Worm (Caenorhabditis elegans): ENCODE measurements around the gene T28F3.8.

DNA sequence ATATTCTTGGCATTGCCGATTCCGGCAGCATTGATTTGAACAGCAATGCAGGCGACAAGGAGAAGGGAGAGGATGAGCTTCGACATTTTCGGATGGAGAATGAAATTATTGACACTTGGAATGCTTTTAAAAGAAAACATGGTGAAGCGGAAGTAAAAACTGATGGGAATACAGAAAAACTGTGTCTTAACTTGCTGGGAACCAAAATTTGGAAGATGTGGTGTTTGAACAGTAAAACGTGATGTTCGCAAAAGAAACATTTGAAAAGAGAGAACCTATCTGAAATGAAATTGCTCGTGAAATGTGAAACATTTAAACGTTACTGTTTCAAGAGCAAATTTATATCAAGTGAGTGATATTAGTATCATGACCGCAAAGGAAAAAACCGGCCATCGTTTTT lies 42.4 kb downstream of the T28F3.8 start, which contains the start of gene F26D10.13:
- TF ChIP-seq pqm-1 (tag; optimal IDR thresholded peaks at IDR 0.05) = no peak
- no peak for TF ChIP-seq unc-130 (tag; optimal IDR thresholded peaks at IDR 0.05)
